Worm (Caenorhabditis elegans): ENCODE measurements around the gene dhs-13.

dhs-13 gene

ce11 chrV:1771727-1772126 is at the start of gene dhs-13:
dhs-13 (minus strand) TSS chrV:1771734.
- TF ChIP-seq mes-2 (tag; optimal IDR thresholded peaks at IDR 0.05; ENCODE audit: poor library complexity, severe bottlenecking) (peak; percentile 9), daf-16 (GFP tag; optimal IDR thresholded peaks at IDR 0.05) (peak in 1 of 2 experiments; percentile 28), daf-16 (tag; optimal IDR thresholded peaks at IDR 0.05) (peak; percentile 4), nhr-28 (tag; optimal IDR thresholded peaks at IDR 0.05) (peak; percentile 76), hlh-11 (tag; optimal IDR thresholded peaks at IDR 0.05) (peak; percentile 83), mep-1 (tag; optimal IDR thresholded peaks at IDR 0.05) (peak; percentile 28), duxl-1 (tag; optimal IDR thresholded peaks at IDR 0.05; ENCODE audit: poor library complexity) (no peak), dve-1 (tag; optimal IDR thresholded peaks at IDR 0.05; ENCODE audit: insufficient read depth) (peak; percentile 46), rbr-2 (tag; optimal IDR thresholded peaks at IDR 0.05) (no peak), lir-3 (tag; optimal IDR thresholded peaks at IDR 0.05) (no peak), mdl-1 (tag; optimal IDR thresholded peaks at IDR 0.05) (peak in 1 of 2 experiments; percentile 14), pqm-1 (tag; optimal IDR thresholded peaks at IDR 0.05) (peak; percentile 27), daf-19 (GFP tag; conservative IDR thresholded peaks at IDR 0.05) (no peak), mxl-3 (GFP tag; optimal IDR thresholded peaks at IDR 0.05) (peak; percentile 66), mdt-29 (GFP tag; IDR thresholded peaks at IDR 0.05) (no peak), hlh-30 (tag; optimal IDR thresholded peaks at IDR 0.05; ENCODE audit: insufficient read depth) (peak; percentile 93), dmd-6 (GFP tag; IDR thresholded peaks at IDR 0.05) (peak; percentile 67), ctbp-1 (GFP tag; IDR thresholded peaks at IDR 0.05) (no peak), ceh-44 (GFP tag; IDR thresholded peaks at IDR 0.05) (no peak), madf-9 (GFP tag; conservative IDR thresholded peaks at IDR 0.05) (no peak), daf-12 (tag; optimal IDR thresholded peaks at IDR 0.05) (no peak)

- TF ChIP-seq zfp-3 (GFP tag; conservative IDR thresholded peaks at IDR 0.05) (no peak), ceh-62 (tag; optimal IDR thresholded peaks at IDR 0.05) (no peak), mes-2 (tag; optimal IDR thresholded peaks at IDR 0.05; ENCODE audit: poor library complexity, severe bottlenecking) (peak; percentile 76), jun-1 (tag; optimal IDR thresholded peaks at IDR 0.05) (no peak), madf-9 (GFP tag; conservative IDR thresholded peaks at IDR 0.05) (no peak), mep-1 (tag; optimal IDR thresholded peaks at IDR 0.05) (peak; percentile 11), daf-16 (GFP tag; optimal IDR thresholded peaks at IDR 0.05) (no peak), daf-16 (tag; optimal IDR thresholded peaks at IDR 0.05) (peak; percentile 26), hif-1 (tag; optimal IDR thresholded peaks at IDR 0.05) (peak in 1 of 2 experiments; percentile 9), T20F7.1 (GFP tag; optimal IDR thresholded peaks at IDR 0.05) (no peak), dpl-1 (GFP tag; optimal IDR thresholded peaks at IDR 0.05) (peak; percentile 45), lin-38 (GFP tag; IDR thresholded peaks at IDR 0.05) (peak; percentile 38; the same call in 1 of the 2 replicates), lsy-2 (tag; optimal IDR thresholded peaks at IDR 0.05) (peak in 1 of 2 experiments; percentile 50), lin-1 (GFP tag; IDR thresholded peaks at IDR 0.05) (peak; percentile 97), aly-2 (tag; optimal IDR thresholded peaks at IDR 0.05) (no peak)
Measured at ce11 chrV:1821287-1821686, 49.8 kb upstream of the dhs-13 start, which contains the start of the genes gly-7 and mrpl-39. gly-7 (minus strand) TSS chrV:1821323. mrpl-39 (plus strand) TSS chrV:1821579.

DNA sequence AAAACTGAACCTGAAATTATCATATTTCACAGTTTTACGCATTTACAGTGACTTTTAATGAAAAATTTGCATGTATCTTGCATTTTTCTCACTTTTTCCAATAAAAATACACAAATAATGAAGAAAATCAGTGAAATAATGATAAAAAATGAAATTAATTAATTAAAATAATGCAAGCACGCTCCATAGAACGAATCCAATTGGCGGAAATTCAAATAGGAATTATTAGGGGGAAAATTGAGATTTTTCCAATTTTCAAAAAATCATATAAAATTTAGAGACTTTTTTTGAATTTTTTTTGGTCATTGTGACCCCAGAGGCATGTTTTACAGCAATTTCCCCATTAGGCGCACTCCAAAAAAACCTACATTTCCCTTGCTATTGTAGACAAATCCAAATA is 49.2 kb upstream of the dhs-13 start:
- TF ChIP-seq daf-19 (GFP tag; conservative IDR thresholded peaks at IDR 0.05) (no peak), lin-38 (GFP tag; IDR thresholded peaks at IDR 0.05) (peak; percentile 49; the same call in 1 of the 2 replicates)

DNA sequence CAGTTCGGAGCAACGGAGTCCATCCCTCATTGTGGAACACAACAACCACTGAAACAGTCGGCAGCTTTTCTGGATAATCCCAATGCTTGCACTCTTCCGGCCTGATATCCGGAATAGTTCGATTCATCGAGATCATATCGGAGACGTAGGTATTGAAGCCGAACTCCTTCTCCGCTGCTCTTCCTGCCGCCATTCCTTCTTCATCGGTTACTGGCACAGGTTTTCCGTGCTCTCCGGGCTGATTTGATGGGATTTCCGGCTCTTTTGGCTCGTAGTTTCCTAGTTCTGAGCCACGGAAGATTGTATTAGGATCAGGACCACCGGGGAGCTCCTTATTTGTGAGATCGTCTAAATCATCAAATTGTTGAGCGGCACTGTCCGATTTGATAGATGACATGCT is 48.5 kb upstream of the dhs-13 start:
- TF ChIP-seq mes-2 (tag; optimal IDR thresholded peaks at IDR 0.05; ENCODE audit: poor library complexity, severe bottlenecking) (no peak), F26F4.8 (GFP tag; conservative IDR thresholded peaks at IDR 0.05) (no peak), set-16 (GFP tag; IDR thresholded peaks at IDR 0.05) (0 out of 2 replicates have a peak, but pooled peaks have one; percentile 13), F49E8.2 (tag; optimal IDR thresholded peaks at IDR 0.05; ENCODE audit: borderline replicate concordance) (no peak), unc-62 (GFP tag; optimal IDR thresholded peaks at IDR 0.05 in 1 of 2) (peak in 1 of 2 experiments; percentile 71), unc-62 (tag; optimal IDR thresholded peaks at IDR 0.05) (no peak), ztf-7 (tag; optimal IDR thresholded peaks at IDR 0.05) (no peak), hmg-1.1 (GFP tag; IDR thresholded peaks at IDR 0.05) (no peak), pha-4 (GFP tag; IDR thresholded peaks at IDR 0.05) (no peak), pha-4 (tag; optimal IDR thresholded peaks at IDR 0.05) (no peak)
